Fruit fly (Drosophila melanogaster): ENCODE results near the gene CG46307.

DNA sequence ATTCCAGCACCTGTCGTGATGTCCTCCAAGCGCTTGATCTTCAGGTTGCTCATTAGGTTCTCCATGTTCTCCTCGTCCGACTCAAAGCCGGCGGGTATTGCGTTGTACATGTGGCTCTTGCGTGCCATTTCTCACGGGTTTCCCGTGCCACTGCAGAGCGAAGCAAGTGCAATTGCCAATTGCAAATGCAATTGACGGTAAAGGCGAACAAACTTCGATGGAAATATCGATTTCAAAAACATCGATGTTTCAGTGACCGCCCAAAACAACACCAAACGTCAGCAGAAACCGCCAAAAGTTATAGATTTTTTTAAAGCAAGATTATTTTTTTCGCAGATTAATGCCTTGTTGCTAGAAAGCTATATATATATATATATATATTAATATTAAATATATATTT lies 58.5 kb downstream of the CG46307 start, which contains the start of gene Nbr:
- TF ChIP-seq CTCF (optimal IDR thresholded peaks at IDR 0.05) (no peak), CG8478 (optimal IDR thresholded peaks at IDR 0.05) (no peak)
